Fruit fly (Drosophila melanogaster): ENCODE data around the gene Lrp4.

Lrp4 gene

dm6 chrX:15969577-15969976 is 58.9 kb downstream of the Lrp4 start:
- peak; percentile 83 for TF ChIP-seq CG8290 (GFP tag; optimal IDR thresholded peaks at IDR 0.05)
- TF ChIP-seq CG8290 (tag; optimal IDR thresholded peaks at IDR 0.05) = peak in 1 of 2 experiments; percentile 76
- TF ChIP-seq sens (GFP tag) = peak; percentile 25
- no peak for TF ChIP-seq gcm (GFP tag; optimal IDR thresholded peaks at IDR 0.05)
- TF ChIP-seq crol (GFP tag; IDR thresholded peaks at IDR 0.05) = no peak
- no peak for TF ChIP-seq tgo (GFP tag; IDR thresholded peaks at IDR 0.05)
- no peak for TF ChIP-seq hkb (optimal IDR thresholded peaks at IDR 0.05)
- no peak for TF ChIP-seq hkb (GFP tag; IDR thresholded peaks at IDR 0.05)
- no peak for TF ChIP-seq D (optimal IDR thresholded peaks at IDR 0.05)
- TF ChIP-seq D (GFP tag; optimal IDR thresholded peaks at IDR 0.05) = no peak
- TF ChIP-seq Dad (GFP tag; optimal IDR thresholded peaks at IDR 0.05) = no peak
- no peak for TF ChIP-seq CG4424 (GFP tag; optimal IDR thresholded peaks at IDR 0.05)
- no peak for TF ChIP-seq CG6854 (GFP tag; optimal IDR thresholded peaks at IDR 0.05)
- TF ChIP-seq Bgb (GFP tag; IDR thresholded peaks at IDR 0.05; ENCODE audit: partially characterized antibody) = no peak
- peak; percentile 67 for TF ChIP-seq CG17612 (GFP tag; IDR thresholded peaks at IDR 0.05)
- no peak for TF ChIP-seq Bteb2 (GFP tag; optimal IDR thresholded peaks at IDR 0.05)
- TF ChIP-seq CG30431 (GFP tag; optimal IDR thresholded peaks at IDR 0.05) = no peak
- TF ChIP-seq HHEX (GFP tag; optimal IDR thresholded peaks at IDR 0.05) = no peak
- no peak for TF ChIP-seq C15 (GFP tag; IDR thresholded peaks at IDR 0.05)
- TF ChIP-seq CG11085 (GFP tag; IDR thresholded peaks at IDR 0.05) = no peak
- TF ChIP-seq CG3163 (GFP tag; optimal IDR thresholded peaks at IDR 0.05) = no peak
- no peak for TF ChIP-seq pros (GFP tag; optimal IDR thresholded peaks at IDR 0.05)
- no peak for TF ChIP-seq CG6175 (GFP tag; IDR thresholded peaks at IDR 0.05)
- TF ChIP-seq MBD-R2 (GFP tag; IDR thresholded peaks at IDR 0.05) = no peak
